Worm (Caenorhabditis elegans) whole organism, L4 larva: ENCODE results near the gene T06C12.11.
A peak's percentile ranks its signal among the peaks of the same experiment; 100 is the strongest.

Source experiments
- F49E8.2 ChIP-seq: sonication (generic microtip); optimal IDR thresholded peaks from 2 replicates; lab custom pipeline; 2016; ENCODE audit warnings: missing compliant biosample characterization, mild to moderate bottlenecking, missing genetic modification characterization, borderline replicate concordance
- ama-1 ChIP-seq: fragments of 150-350 bp; optimal IDR thresholded peaks from 2 replicates; lab custom pipeline; 2014; ENCODE audit warnings: inconsistent platforms, mixed read lengths
- ces-1 ChIP-seq: fragments of 150-350 bp; sonication (generic microtip); optimal IDR thresholded peaks from 4 replicates; lab custom pipeline; 2014; ENCODE audit warnings: missing biosample characterization, missing genetic modification reagents, missing genetic modification characterization
- madf-9 ChIP-seq: fragments of 200-800 bp; sonication (Bioruptor generic); conservative IDR thresholded peaks from 2 replicates; pipeline ENCODE4 v1.3.6; 2022; ENCODE audit warnings: missing genetic modification reagents, missing genetic modification characterization, missing compliant biosample characterization
- mdl-1 ChIP-seq, 2 experiments: fragments of 150-350 bp in 1 of 2; sonication (generic microtip) in 1 of 2; optimal IDR thresholded peaks; 2 replicates each; lab custom pipeline; 2014 to 2017; ENCODE audit warnings: missing biosample characterization in 2 of 2, missing genetic modification characterization in 2 of 2
- nhr-102 ChIP-seq: sonication (generic microtip); optimal IDR thresholded peaks from 2 replicates; lab custom pipeline; 2016; ENCODE audit warnings: mild to moderate bottlenecking, missing genetic modification characterization, moderate library complexity, missing compliant biosample characterization
- nhr-11 ChIP-seq: fragments of 150-350 bp; optimal IDR thresholded peaks from 2 replicates; lab custom pipeline; 2014; ENCODE audit warnings: missing biosample characterization, missing genetic modification characterization
- nhr-237 ChIP-seq: sonication (generic microtip); optimal IDR thresholded peaks from 2 replicates; lab custom pipeline; 2017; ENCODE audit warnings: missing biosample characterization, missing genetic modification characterization
- nhr-28 ChIP-seq: fragments of 150-350 bp; optimal IDR thresholded peaks from 2 replicates; lab custom pipeline; 2014; ENCODE audit warnings: missing biosample characterization, missing genetic modification characterization
- nhr-48 ChIP-seq: sonication (generic microtip); optimal IDR thresholded peaks from 2 replicates; lab custom pipeline; 2016; ENCODE audit warnings: mild to moderate bottlenecking, missing genetic modification characterization, missing compliant biosample characterization
- snpc-4 ChIP-seq: fragments of 150-350 bp; optimal IDR thresholded peaks from 2 replicates; lab custom pipeline; 2014; ENCODE audit warnings: missing biosample characterization, missing genetic modification characterization
- spr-1 ChIP-seq: sonication (generic microtip); optimal IDR thresholded peaks from 2 replicates; lab custom pipeline; 2016; ENCODE audit warnings: mild to moderate bottlenecking, missing genetic modification characterization, missing compliant biosample characterization
- unc-39 ChIP-seq: sonication (generic microtip); optimal IDR thresholded peaks from 2 replicates; lab custom pipeline; 2017; ENCODE audit warnings: missing biosample characterization, missing genetic modification characterization
- unc-62 ChIP-seq, 3 experiments: fragments of 150-350 bp in 1 of 3; sonication (generic microtip); optimal IDR thresholded peaks in 2 of 3; peaks in 1 of 3; 1 replicate in 1 of 3; 2 replicates in 2 of 3; lab custom pipeline; 2014 to 2017; ENCODE audit warnings: missing biosample characterization in 3 of 3, missing genetic modification characterization in 3 of 3, missing genetic modification reagents in 3 of 3, missing genotype in 1 of 3

- TF ChIP-seq nhr-237 (tag; lab: Kevin White, UChicago) (no peak), ama-1 (no peak), nhr-48 (tag; lab: Kevin White, UChicago) (peak; percentile 80), snpc-4 (no peak), ces-1 (GFP tag; lab: Kevin White, UChicago) (no peak), unc-62 (GFP tag; optimal IDR thresholded peaks at IDR 0.05 in 1 of 2; lab: Kevin White, UChicago) (no peak), unc-62 (tag; optimal IDR thresholded peaks at IDR 0.05; lab: Kevin White, UChicago) (no peak), nhr-102 (tag; lab: Kevin White, UChicago) (no peak), F49E8.2 (tag; lab: Kevin White, UChicago) (no peak), spr-1 (tag; lab: Kevin White, UChicago) (no peak), madf-9 (no peak), nhr-28 (tag; lab: Kevin White, UChicago) (peak; percentile 95), mdl-1 (tag; optimal IDR thresholded peaks at IDR 0.05; lab: Kevin White, UChicago) (peak in 1 of 2 experiments; percentile 47), unc-39 (tag; lab: Kevin White, UChicago) (no peak), nhr-11 (tag; lab: Kevin White, UChicago) (peak; percentile 26)
These were observed 12.1 kb upstream of the T06C12.11 start for ce11 chrV:15880705-15881104.
